Fruit fly (Drosophila melanogaster): Measurements from ENCODE around the gene CG10969.
A peak's percentile ranks its signal among the peaks of the same experiment; 100 is the strongest.

Gene CG10969

dm6 chr3L:12794532-12794931 is 13.6 kb upstream of the CG10969 start (continued):
- TF ChIP-seq inv (GFP tag; IDR thresholded peaks at IDR 0.05; ENCODE audit: partially characterized antibody) (peak; percentile 60), sob (GFP tag; IDR thresholded peaks at IDR 0.05) (0 out of 2 replicates have a peak, but pooled peaks have one; percentile 30), CG16863 (GFP tag; optimal IDR thresholded peaks at IDR 0.05) (no peak), PHDP (tag; optimal IDR thresholded peaks at IDR 0.05) (peak; percentile 16), trem (tag; optimal IDR thresholded peaks at IDR 0.05) (peak; percentile 7), Mad (GFP tag; optimal IDR thresholded peaks at IDR 0.05) (no peak), Dek (tag; optimal IDR thresholded peaks at IDR 0.05) (no peak), CG7963 (GFP tag; IDR thresholded peaks at IDR 0.05; ENCODE audit: partially characterized antibody) (peak; percentile 79; the same call in 2 of the 3 replicates), nom (GFP tag; optimal IDR thresholded peaks at IDR 0.05) (no peak), prd (optimal IDR thresholded peaks at IDR 0.05) (no peak), prd (GFP tag; IDR thresholded peaks at IDR 0.05) (no peak), CG14860 (GFP tag; IDR thresholded peaks at IDR 0.05; ENCODE audit: partially characterized antibody) (peak; percentile 76), CG2889 (GFP tag; IDR thresholded peaks at IDR 0.05) (no peak), CG31365 (tag; optimal IDR thresholded peaks at IDR 0.05) (no peak), CG34376 (GFP tag; optimal IDR thresholded peaks at IDR 0.05) (peak; percentile 19), cas (GFP tag; IDR thresholded peaks at IDR 0.05) (no peak), chif (GFP tag; optimal IDR thresholded peaks at IDR 0.05) (no peak), CG10209 (GFP tag; optimal IDR thresholded peaks at IDR 0.05) (no peak), knrl (GFP tag; IDR thresholded peaks at IDR 0.05; ENCODE audit: partially characterized antibody) (peak; percentile 77), pum (GFP tag; optimal IDR thresholded peaks at IDR 0.05) (no peak), bcd (GFP tag; optimal IDR thresholded peaks at IDR 0.05) (no peak), stwl (tag; optimal IDR thresholded peaks at IDR 0.05) (peak; percentile 62), HmgZ (tag; optimal IDR thresholded peaks at IDR 0.05) (peak; percentile 72), GATAe (GFP tag; conservative IDR thresholded peaks at IDR 0.05) (no peak), Rx (GFP tag; IDR thresholded peaks at IDR 0.05) (no peak), CG10979 (tag; optimal IDR thresholded peaks at IDR 0.05) (no peak), CG17568 (GFP tag; optimal IDR thresholded peaks at IDR 0.05) (no peak), odd (GFP tag; optimal IDR thresholded peaks at IDR 0.05) (no peak), Ptx1 (GFP tag; IDR thresholded peaks at IDR 0.05) (no peak), CG17912 (GFP tag; optimal IDR thresholded peaks at IDR 0.05) (no peak), Atf3 (GFP tag; optimal IDR thresholded peaks at IDR 0.05) (no peak), CG11723 (GFP tag; optimal IDR thresholded peaks at IDR 0.05) (no peak), CG14710 (tag; optimal IDR thresholded peaks at IDR 0.05) (peak; percentile 2), Spps (tag; optimal IDR thresholded peaks at IDR 0.05) (no peak), pan (optimal IDR thresholded peaks at IDR 0.05) (no peak), pan (GFP tag; optimal IDR thresholded peaks at IDR 0.05 in 1 of 2, IDR thresholded peaks at IDR 0.05 in 1 of 2) (no peak), mld (GFP tag; IDR thresholded peaks at IDR 0.05; ENCODE audit: partially characterized antibody) (peak; percentile 85; the same call in 2 of the 3 replicates), Nf-YB (GFP tag; optimal IDR thresholded peaks at IDR 0.05) (peak; percentile 65), CG4617 (GFP tag; optimal IDR thresholded peaks at IDR 0.05; ENCODE audit: borderline replicate concordance) (no peak), Nf-YC (tag; optimal IDR thresholded peaks at IDR 0.05) (peak; percentile 88), CTCF (GFP tag; optimal IDR thresholded peaks at IDR 0.05) (peak; percentile 3), chn (GFP tag; optimal IDR thresholded peaks at IDR 0.05) (no peak), sc (optimal IDR thresholded peaks at IDR 0.05) (no peak), sc (GFP tag; optimal IDR thresholded peaks at IDR 0.05) (no peak), insv (GFP tag; optimal IDR thresholded peaks at IDR 0.05) (no peak), CG12299 (tag; optimal IDR thresholded peaks at IDR 0.05) (no peak), sd (tag; optimal IDR thresholded peaks at IDR 0.05) (peak; percentile 44), CG34224 (GFP tag; IDR thresholded peaks at IDR 0.05; ENCODE audit: partially characterized antibody) (peak; percentile 91), CG8924 (tag; optimal IDR thresholded peaks at IDR 0.05) (no peak), CG8290 (GFP tag; optimal IDR thresholded peaks at IDR 0.05) (no peak), CG8290 (tag; optimal IDR thresholded peaks at IDR 0.05) (peak in 1 of 2 experiments; percentile 64), CG18011 (GFP tag; optimal IDR thresholded peaks at IDR 0.05) (no peak)
